Fruit fly (Drosophila melanogaster) whole organism, embryonic: ENCODE measurements around the gene lectin-37Db.

Source experiments
- CG10147 ChIP-seq: fragments of 200-800 bp; sonication (Bioruptor generic); optimal IDR thresholded peaks from 2 replicates; lab custom pipeline; 2019; ENCODE audit warnings: missing biosample characterization, mild to moderate bottlenecking, missing genetic modification characterization, moderate library complexity
- CG4404 ChIP-seq: fragments of 200-800 bp; sonication (Bioruptor generic); IDR thresholded peaks from 2 replicates; pipeline ENCODE4 v1.3.6; 2022; ENCODE audit warnings: missing biosample characterization, missing genetic modification characterization
- CG4707 ChIP-seq: fragments of 200-800 bp; sonication (Bioruptor generic); optimal IDR thresholded peaks from 2 replicates; lab custom pipeline; 2018; ENCODE audit warnings: missing biosample characterization, mild to moderate bottlenecking, missing genetic modification characterization, moderate library complexity
- CG8281 ChIP-seq: fragments of 200-800 bp; sonication (Bioruptor generic); optimal IDR thresholded peaks from 2 replicates; lab custom pipeline; 2018; ENCODE audit warnings: missing biosample characterization, mild to moderate bottlenecking, missing genetic modification characterization, moderate library complexity
- CG8765 ChIP-seq: fragments of 200-800 bp; sonication (Bioruptor generic); IDR thresholded peaks from 2 replicates; pipeline ENCODE4 v1.3.6; 2022; ENCODE audit warnings: missing biosample characterization, missing genetic modification characterization
- Drgx ChIP-seq: fragments of 200-800 bp; sonication (Bioruptor generic); IDR thresholded peaks from 2 replicates; pipeline ENCODE4 v1.3.6; 2022; ENCODE audit warnings: missing biosample characterization, missing genetic modification characterization
- HLH54F ChIP-seq: fragments of 200-800 bp; sonication (Bioruptor generic); optimal IDR thresholded peaks from 3 replicates; lab custom pipeline; 2016; ENCODE audit warnings: missing biosample characterization, missing genetic modification characterization
- ham ChIP-seq: fragments of 200-800 bp; sonication (Bioruptor generic); IDR thresholded peaks from 2 replicates; pipeline ENCODE4 v1.3.6; 2022; ENCODE audit warnings: missing biosample characterization, missing genetic modification characterization

DNA sequence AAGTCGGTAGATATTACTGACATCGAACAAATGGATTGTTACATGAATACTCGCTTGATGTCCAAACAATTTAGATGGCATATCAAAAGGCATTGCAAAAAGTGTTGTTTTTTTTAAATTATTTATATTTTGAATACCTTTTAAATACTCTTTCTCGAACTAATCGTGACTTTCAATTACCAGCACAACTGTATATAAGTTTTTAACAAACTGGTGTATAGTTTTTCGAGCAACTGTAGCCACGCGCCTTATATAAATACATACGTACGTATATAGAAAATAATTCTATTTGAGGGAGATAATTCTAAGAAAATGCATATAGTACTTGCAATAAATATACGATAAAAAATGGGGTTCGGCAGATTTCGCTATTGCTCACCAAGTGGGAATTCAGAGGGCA, 21.4 kb downstream of the lectin-37Db start:
- no peak for TF ChIP-seq Drgx
- no peak for TF ChIP-seq ham (GFP tag; lab: Robert Waterston, UW)
- TF ChIP-seq CG8281, result no peak
- no peak for TF ChIP-seq CG8765 (GFP tag; lab: Robert Waterston, UW)
- no peak for TF ChIP-seq CG4707 (GFP tag; lab: Kevin White, UChicago)
- TF ChIP-seq CG4404 (GFP tag; lab: Robert Waterston, UW), result no peak
- TF ChIP-seq CG10147, result no peak
- TF ChIP-seq HLH54F, result no peak
